Worm (Caenorhabditis elegans): ENCODE results near the gene mig-38.
A peak's percentile ranks its signal among the peaks of the same experiment; 100 is the strongest.

Gene mig-38

ce11 chrIV:11601721-11602405, 7.8 kb downstream of the mig-38 start (continued):
- TF ChIP-seq mel-28 (tag; optimal IDR thresholded peaks at IDR 0.05; ENCODE audit: borderline replicate concordance) (no peak), T07F8.4 (tag; optimal IDR thresholded peaks at IDR 0.05) (no peak), lin-26 (GFP tag; IDR thresholded peaks at IDR 0.05) (no peak), F52B5.7 (tag; optimal IDR thresholded peaks at IDR 0.05) (no peak), Y95B8A.8 (GFP tag; IDR thresholded peaks at IDR 0.05) (no peak), repo-1 (tag; optimal IDR thresholded peaks at IDR 0.05) (peak; percentile 54), C06A6.2 (GFP tag; conservative IDR thresholded peaks at IDR 0.05) (no peak), akir-1 (GFP tag; optimal IDR thresholded peaks at IDR 0.05) (no peak), ccch-3 (GFP tag; optimal IDR thresholded peaks at IDR 0.05) (no peak), F57A8.1 (GFP tag; optimal IDR thresholded peaks at IDR 0.05) (no peak), lsy-27 (tag; optimal IDR thresholded peaks at IDR 0.05; ENCODE audit: borderline replicate concordance, insufficient read depth) (peak; percentile 23), rec-8 (tag; optimal IDR thresholded peaks at IDR 0.05) (peak in 1 of 2 experiments; percentile 21), K11D2.4 (GFP tag; IDR thresholded peaks at IDR 0.05) (0 out of 2 replicates have a peak, but pooled peaks have one; percentile 14), lag-1 (GFP tag; IDR thresholded peaks at IDR 0.05) (no peak), tbx-9 (tag; optimal IDR thresholded peaks at IDR 0.05; ENCODE audit: borderline replicate concordance) (no peak), ztf-28 (GFP tag; IDR thresholded peaks at IDR 0.05) (no peak), aptf-3 (GFP tag; IDR thresholded peaks at IDR 0.05) (no peak), K12H6.12 (tag; optimal IDR thresholded peaks at IDR 0.05) (peak; percentile 15), F55B11.4 (tag; optimal IDR thresholded peaks at IDR 0.05; ENCODE audit: borderline replicate concordance, insufficient read depth) (no peak), Y53F4B.3 (GFP tag; IDR thresholded peaks at IDR 0.05) (no peak), nhr-90 (tag; optimal IDR thresholded peaks at IDR 0.05) (no peak), Y67H2A.10 (GFP tag; conservative IDR thresholded peaks at IDR 0.05) (no peak), chd-7 (tag; optimal IDR thresholded peaks at IDR 0.05) (peak; percentile 5), Y53G8AR.9 (GFP tag; conservative IDR thresholded peaks at IDR 0.05) (peak; percentile 35; the same call in 1 of the 2 replicates), ztf-6 (GFP tag; IDR thresholded peaks at IDR 0.05) (no peak), pbrm-1 (GFP tag; IDR thresholded peaks at IDR 0.05) (peak; percentile 43; the same call in 1 of the 2 replicates), lir-1 (GFP tag; conservative IDR thresholded peaks at IDR 0.05) (no peak; the same call in 1 of the 2 replicates), hlh-12 (tag; optimal IDR thresholded peaks at IDR 0.05) (no peak), unc-130 (GFP tag; optimal IDR thresholded peaks at IDR 0.05) (peak; percentile 54), nfyb-1 (GFP tag; IDR thresholded peaks at IDR 0.05) (peak; percentile 60; the same call in 1 of the 2 replicates), C17E4.6 (GFP tag; IDR thresholded peaks at IDR 0.05) (no peak), lin-54 (GFP tag; optimal IDR thresholded peaks at IDR 0.05) (peak; percentile 36), dpff-1 (tag; optimal IDR thresholded peaks at IDR 0.05) (no peak), Y79H2A.3 (GFP tag; conservative IDR thresholded peaks at IDR 0.05) (no peak), ceh-100 (GFP tag; IDR thresholded peaks at IDR 0.05) (peak; percentile 64), B0019.2 (GFP tag; conservative IDR thresholded peaks at IDR 0.05) (no peak), ekl-4 (GFP tag; IDR thresholded peaks at IDR 0.05) (no peak), ceh-79 (tag; optimal IDR thresholded peaks at IDR 0.05) (no peak), hrde-1 (tag; optimal IDR thresholded peaks at IDR 0.05; ENCODE audit: borderline replicate concordance) (no peak), ceh-27 (GFP tag; optimal IDR thresholded peaks at IDR 0.05) (peak; percentile 32), hmg-20 (GFP tag; IDR thresholded peaks at IDR 0.05) (0 out of 2 replicates have a peak, but pooled peaks have one; percentile 32), gei-17 (GFP tag; optimal IDR thresholded peaks at IDR 0.05) (no peak), attf-3 (GFP tag; conservative IDR thresholded peaks at IDR 0.05) (no peak; the same call in 1 of the 2 replicates), F22D6.2 (tag; optimal IDR thresholded peaks at IDR 0.05) (no peak), hmg-1.2 (GFP tag; IDR thresholded peaks at IDR 0.05) (peak; percentile 76), him-1 (tag; optimal IDR thresholded peaks at IDR 0.05) (no peak), nfya-1 (tag; optimal IDR thresholded peaks at IDR 0.05; ENCODE audit: borderline replicate concordance, insufficient read depth) (no peak)
